Worm (Caenorhabditis elegans) whole organism, L2 larva: ENCODE data around the gene dcaf-13.

Experiments used
- nhr-11 ChIP-seq: fragments of 150-350 bp; optimal IDR thresholded peaks from 2 replicates; lab custom pipeline; 2014; ENCODE audit warnings: missing biosample characterization, missing genetic modification characterization
- snpc-4 ChIP-seq: fragments of 150-350 bp; optimal IDR thresholded peaks from 2 replicates; lab custom pipeline; 2014; ENCODE audit warnings: missing biosample characterization, missing genetic modification characterization
- unc-55 ChIP-seq: fragments of 150-350 bp; sonication (generic microtip); optimal IDR thresholded peaks from 3 replicates; lab custom pipeline; 2014; ENCODE audit warnings: missing biosample characterization, missing genetic modification reagents, missing genetic modification characterization
- ztf-11 ChIP-seq: sonication (generic microtip); optimal IDR thresholded peaks from 2 replicates; lab custom pipeline; 2017; ENCODE audit warnings: missing biosample characterization, missing genetic modification characterization

- TF ChIP-seq ztf-11 (no peak), snpc-4 (no peak), nhr-11 (tag; lab: Kevin White, UChicago) (no peak), unc-55 (GFP tag; lab: Kevin White, UChicago) (no peak)
Observed at ce11 chrII:4438601-4439000, 13.9 kb upstream of the dcaf-13 start, which contains the start of gene nhr-16.
